Fruit fly (Drosophila melanogaster) whole organism, prepupa: Measurements from ENCODE around the gene CheB93a.

Experiments
- Blimp-1 ChIP-seq: fragments of 200-800 bp; sonication (Bioruptor generic); optimal IDR thresholded peaks from 3 replicates; lab custom pipeline; 2017; ENCODE audit warnings: missing biosample characterization, missing genetic modification characterization, mild to moderate bottlenecking, moderate library complexity, missing genetic modification reagents
- CG16779 ChIP-seq: fragments of 200-800 bp; sonication (Bioruptor generic); optimal IDR thresholded peaks from 3 replicates; lab custom pipeline; 2017; ENCODE audit warnings: missing biosample characterization, mild to moderate bottlenecking, missing genetic modification characterization
- CG3032 ChIP-seq: fragments of 200-800 bp; optimal IDR thresholded peaks from 2 replicates; lab custom pipeline; 2019; ENCODE audit warnings: missing biosample characterization, mild to moderate bottlenecking, missing genetic modification characterization, moderate library complexity
- CG34406 ChIP-seq: fragments of 200-800 bp; sonication (Bioruptor generic); optimal IDR thresholded peaks from 3 replicates; lab custom pipeline; 2016; ENCODE audit warnings: missing biosample characterization, missing genetic modification characterization
- Gug ChIP-seq: fragments of 200-800 bp; sonication (Bioruptor generic); IDR thresholded peaks from 2 replicates; pipeline ENCODE4 v1.3.6; 2022; ENCODE audit warnings: missing biosample characterization, missing genetic modification characterization
- Hr39 ChIP-seq: fragments of 200-800 bp; sonication (Bioruptor generic); optimal IDR thresholded peaks from 2 replicates; lab custom pipeline; 2016; ENCODE audit warnings: missing biosample characterization, missing genetic modification characterization
- cyc ChIP-seq: fragments of 200-800 bp; sonication (Bioruptor generic); optimal IDR thresholded peaks from 3 replicates; lab custom pipeline; 2016; ENCODE audit warnings: missing biosample characterization, missing genetic modification characterization
- dsx ChIP-seq: fragments of 200-800 bp; optimal IDR thresholded peaks from 3 replicates; lab custom pipeline; 2019; ENCODE audit warnings: missing biosample characterization, mild to moderate bottlenecking, missing genetic modification characterization, moderate library complexity; ENCODE audit not compliant: poor library complexity, severe bottlenecking
- esn ChIP-seq: fragments of 200-800 bp; sonication (Bioruptor generic); optimal IDR thresholded peaks from 2 replicates; lab custom pipeline; 2016; ENCODE audit warnings: missing biosample characterization, mild to moderate bottlenecking, missing genetic modification characterization, moderate library complexity
- lz ChIP-seq: fragments of 200-800 bp; sonication (Bioruptor generic); optimal IDR thresholded peaks from 3 replicates; lab custom pipeline; 2016; ENCODE audit warnings: missing biosample characterization, missing genetic modification characterization
- pdm3 ChIP-seq: fragments of 200-800 bp; sonication (Bioruptor generic); optimal IDR thresholded peaks from 3 replicates; lab custom pipeline; 2016; ENCODE audit warnings: missing biosample characterization, missing genetic modification characterization
- spab ChIP-seq: fragments of 200-800 bp; sonication (Bioruptor generic); optimal IDR thresholded peaks from 2 replicates; lab custom pipeline; 2017; ENCODE audit warnings: missing biosample characterization, mild to moderate bottlenecking, missing genetic modification characterization, missing genetic modification reagents

DNA sequence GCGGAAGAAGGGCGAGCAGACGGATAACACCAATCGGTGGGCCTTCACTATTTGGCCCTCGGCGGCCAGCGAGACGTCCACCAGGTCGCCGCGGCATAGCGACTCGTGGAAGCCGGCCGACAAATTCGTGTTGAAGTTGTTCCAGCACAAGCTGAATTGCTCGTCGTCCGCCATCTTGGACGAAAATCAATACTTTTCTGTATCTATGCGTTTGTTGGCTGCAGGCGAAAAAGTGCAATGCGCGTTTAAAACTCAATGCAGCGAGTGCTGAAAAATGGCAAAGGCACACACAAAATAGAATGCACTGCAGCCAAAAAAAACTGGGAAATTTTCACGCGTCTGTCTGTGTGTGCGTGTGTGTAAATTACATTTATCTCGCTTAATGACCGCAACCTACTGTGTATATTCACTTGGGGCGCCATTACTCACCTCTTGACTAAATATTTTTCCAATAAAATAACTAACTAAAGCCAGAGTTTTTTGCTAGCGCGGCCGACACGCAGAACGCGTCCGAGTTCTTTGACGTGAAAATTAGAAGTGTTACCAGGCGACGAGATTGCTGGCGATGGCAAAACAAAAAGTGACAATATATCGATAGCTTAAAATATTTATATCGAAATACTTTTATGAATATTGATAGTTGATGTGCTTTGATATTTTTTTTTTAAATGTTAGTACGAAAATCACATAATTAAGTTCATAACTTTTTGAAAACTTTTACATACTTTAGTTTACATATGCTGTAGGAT, 30.2 kb upstream of the CheB93a start:
- TF ChIP-seq dsx (GFP tag; lab: Kevin White, UChicago) (peak; percentile 42), pdm3 (GFP tag; lab: Kevin White, UChicago) (no peak), spab (no peak), Hr39 (GFP tag; lab: Kevin White, UChicago) (no peak), cyc (GFP tag; lab: Kevin White, UChicago) (no peak), esn (GFP tag; lab: Kevin White, UChicago) (peak; percentile 29), Gug (no peak), CG16779 (tag; lab: Kevin White, UChicago) (peak; percentile 6), Blimp-1 (GFP tag; lab: Kevin White, UChicago) (no peak), CG3032 (no peak), lz (GFP tag; lab: Kevin White, UChicago) (no peak), CG34406 (GFP tag; lab: Kevin White, UChicago) (no peak)
